Worm (Caenorhabditis elegans) whole organism, young adult: Measurements from ENCODE around the gene ugt-15.
A peak's percentile ranks its signal among the peaks of the same experiment; 100 is the strongest.

ENCODE experiments used
- B0336.3 ChIP-seq: fragments of 200-800 bp; sonication (Bioruptor generic); IDR thresholded peaks from 2 replicates; pipeline ENCODE4 v1.3.6; 2022; ENCODE audit warnings: missing genetic modification characterization, missing compliant biosample characterization
- F23B12.7 ChIP-seq: sonication (generic microtip); optimal IDR thresholded peaks from 2 replicates; lab custom pipeline; 2017; ENCODE audit warnings: missing genetic modification characterization, mild to moderate bottlenecking, missing compliant biosample characterization, antibody characterized with exemption, moderate library complexity; ENCODE audit not compliant: insufficient read depth
- F33H1.4 ChIP-seq: fragments of 200-800 bp; sonication (Bioruptor generic); IDR thresholded peaks from 2 replicates; pipeline ENCODE4 v1.3.6; 2022; ENCODE audit warnings: missing genetic modification reagents, missing genetic modification characterization, missing compliant biosample characterization
- F52B5.7 ChIP-seq: sonication (generic microtip); optimal IDR thresholded peaks from 2 replicates; lab custom pipeline; 2016; ENCODE audit warnings: mild to moderate bottlenecking, missing genetic modification characterization, missing compliant biosample characterization
- Y53F4B.3 ChIP-seq: fragments of 200-800 bp; sonication (Bioruptor generic); IDR thresholded peaks from 2 replicates; pipeline ENCODE4 v1.3.6; 2022; ENCODE audit warnings: missing genetic modification reagents, missing genetic modification characterization, missing compliant biosample characterization
- Y95B8A.8 ChIP-seq: fragments of 200-800 bp; sonication (Bioruptor generic); IDR thresholded peaks from 2 replicates; pipeline ENCODE4 v1.3.6; 2022; ENCODE audit warnings: missing genetic modification reagents, missing genetic modification characterization, missing compliant biosample characterization
- akir-1 ChIP-seq: fragments of 200-800 bp; sonication (Bioruptor generic); optimal IDR thresholded peaks from 2 replicates; lab custom pipeline; 2018; ENCODE audit warnings: mild to moderate bottlenecking, missing genetic modification characterization, moderate library complexity, missing compliant biosample characterization
- atf-7 ChIP-seq: sonication (generic microtip); optimal IDR thresholded peaks from 2 replicates; lab custom pipeline; 2017; ENCODE audit warnings: mild to moderate bottlenecking, missing genetic modification characterization, missing compliant biosample characterization
- attf-6 ChIP-seq: fragments of 200-800 bp; sonication (Bioruptor generic); IDR thresholded peaks from 2 replicates; pipeline ENCODE4 v1.3.6; 2022; ENCODE audit warnings: missing genetic modification reagents, missing genetic modification characterization, missing compliant biosample characterization
- ccch-3 ChIP-seq: fragments of 200-800 bp; sonication (Bioruptor generic); optimal IDR thresholded peaks from 2 replicates; lab custom pipeline; 2018; ENCODE audit warnings: mild to moderate bottlenecking, missing genetic modification characterization, missing compliant biosample characterization
- cebp-1 ChIP-seq, 2 experiments: fragments of 200-800 bp in 1 of 2; sonication (Bioruptor generic) in 1 of 2; sonication (generic microtip) in 1 of 2; IDR thresholded peaks in 1 of 2; optimal IDR thresholded peaks in 1 of 2; 2 replicates each; pipeline versions ENCODE4 v1.3.6 to Lab custom; 2017 to 2022; ENCODE audit warnings: missing compliant biosample characterization in 2 of 2, missing genetic modification characterization in 2 of 2, mild to moderate bottlenecking in 1 of 2, missing genetic modification reagents in 1 of 2, moderate library complexity in 1 of 2
- ceh-27 ChIP-seq: fragments of 200-800 bp; sonication (Bioruptor generic); optimal IDR thresholded peaks from 2 replicates; lab custom pipeline; 2018; ENCODE audit warnings: mild to moderate bottlenecking, missing genetic modification characterization, moderate library complexity, missing compliant biosample characterization
- ceh-91 ChIP-seq: fragments of 200-800 bp; sonication (Bioruptor generic); IDR thresholded peaks from 2 replicates; pipeline ENCODE4 v1.3.6; 2022; ENCODE audit warnings: missing genetic modification reagents, missing genetic modification characterization, missing compliant biosample characterization
- dpl-1 ChIP-seq: fragments of 150-350 bp; optimal IDR thresholded peaks from 2 replicates; lab custom pipeline; 2014; ENCODE audit warnings: missing biosample characterization, missing genetic modification reagents, missing genetic modification characterization
- egl-44 ChIP-seq: fragments of 200-800 bp; sonication (Bioruptor generic); IDR thresholded peaks from 2 replicates; pipeline ENCODE4 v1.3.6; 2022; ENCODE audit warnings: missing genetic modification reagents, missing genetic modification characterization, missing compliant biosample characterization
- hrde-1 ChIP-seq: sonication (generic microtip); optimal IDR thresholded peaks from 2 replicates; lab custom pipeline; 2016; ENCODE audit warnings: missing genetic modification characterization, mild to moderate bottlenecking, missing compliant biosample characterization, moderate library complexity, missing genotype, missing genetic modification reagents, borderline replicate concordance
- hsf-1 ChIP-seq: fragments of 200-800 bp; sonication (Bioruptor generic); IDR thresholded peaks from 2 replicates; pipeline ENCODE4 v1.3.6; 2022; ENCODE audit warnings: missing genetic modification reagents, missing genetic modification characterization, missing compliant biosample characterization
- let-607 ChIP-seq, 2 experiments: fragments of 200-800 bp in 1 of 2; sonication (Bioruptor generic) in 1 of 2; sonication (generic microtip) in 1 of 2; optimal IDR thresholded peaks; 2 replicates each; lab custom pipeline; 2016 to 2018; ENCODE audit warnings: mild to moderate bottlenecking in 2 of 2, missing compliant biosample characterization in 2 of 2, missing genetic modification characterization in 2 of 2, moderate library complexity in 2 of 2, missing genotype in 1 of 2
- lsl-1 ChIP-seq: fragments of 200-800 bp; sonication (Bioruptor generic); optimal IDR thresholded peaks from 2 replicates; lab custom pipeline; 2018; ENCODE audit warnings: mild to moderate bottlenecking, missing genetic modification characterization, moderate library complexity, missing compliant biosample characterization
- madf-6 ChIP-seq: fragments of 200-800 bp; sonication (Bioruptor generic); IDR thresholded peaks from 2 replicates; pipeline ENCODE4 v1.3.6; 2022; ENCODE audit warnings: missing genetic modification reagents, missing genetic modification characterization, missing compliant biosample characterization
- madf-8 ChIP-seq: fragments of 200-800 bp; sonication (Bioruptor generic); conservative IDR thresholded peaks from 2 replicates; pipeline ENCODE4 v1.3.6; 2022; ENCODE audit warnings: missing genetic modification reagents, missing genetic modification characterization, missing compliant biosample characterization
- mcd-1 ChIP-seq: fragments of 200-800 bp; sonication (Bioruptor generic); IDR thresholded peaks from 2 replicates; pipeline ENCODE4 v1.3.6; 2022; ENCODE audit warnings: missing genetic modification reagents, missing genetic modification characterization, missing compliant biosample characterization
- nhr-120 ChIP-seq: fragments of 200-800 bp; sonication (Bioruptor generic); IDR thresholded peaks from 2 replicates; pipeline ENCODE4 v1.3.6; 2022; ENCODE audit warnings: missing genetic modification characterization, missing compliant biosample characterization
- nhr-179 ChIP-seq: sonication (generic microtip); optimal IDR thresholded peaks from 2 replicates; lab custom pipeline; 2016; ENCODE audit warnings: mild to moderate bottlenecking, missing genetic modification characterization, missing compliant biosample characterization
- nhr-80 ChIP-seq: sonication (generic microtip); optimal IDR thresholded peaks from 2 replicates; lab custom pipeline; 2016; ENCODE audit warnings: missing genetic modification characterization, missing compliant biosample characterization
- nhr-90 ChIP-seq: sonication (generic microtip); optimal IDR thresholded peaks from 2 replicates; lab custom pipeline; 2016; ENCODE audit warnings: missing genotype, mild to moderate bottlenecking, missing genetic modification characterization, missing compliant biosample characterization
- pbrm-1 ChIP-seq: fragments of 200-800 bp; sonication (Bioruptor generic); IDR thresholded peaks from 2 replicates; pipeline ENCODE4 v1.3.6; 2022; ENCODE audit warnings: missing genetic modification reagents, missing genetic modification characterization, missing compliant biosample characterization
- repo-1 ChIP-seq: sonication (generic microtip); optimal IDR thresholded peaks from 2 replicates; lab custom pipeline; 2017; ENCODE audit warnings: mild to moderate bottlenecking, missing genetic modification characterization, missing compliant biosample characterization
- sdz-38 ChIP-seq: sonication (generic microtip); optimal IDR thresholded peaks from 2 replicates; lab custom pipeline; 2016; ENCODE audit warnings: missing genotype, missing genetic modification characterization, missing compliant biosample characterization
- sea-2 ChIP-seq: fragments of 200-800 bp; sonication (Bioruptor generic); IDR thresholded peaks from 2 replicates; pipeline ENCODE4 v1.3.6; 2022; ENCODE audit warnings: missing genetic modification characterization, missing compliant biosample characterization
- sptf-2 ChIP-seq: fragments of 200-800 bp; sonication (Bioruptor generic); optimal IDR thresholded peaks from 2 replicates; lab custom pipeline; 2018; ENCODE audit warnings: mild to moderate bottlenecking, missing genetic modification characterization, missing compliant biosample characterization
- tbp1 ChIP-seq: fragments of 200-800 bp; sonication (Bioruptor generic); optimal IDR thresholded peaks from 2 replicates; lab custom pipeline; 2018; ENCODE audit warnings: mild to moderate bottlenecking, missing genetic modification characterization, missing compliant biosample characterization
- tlf-1 ChIP-seq: fragments of 200-800 bp; sonication (Bioruptor generic); optimal IDR thresholded peaks from 2 replicates; lab custom pipeline; 2018; ENCODE audit warnings: mild to moderate bottlenecking, missing genetic modification characterization, missing compliant biosample characterization

Gene ugt-15

ce11 chrV:12792752-12793151 is 34.6 kb upstream of the ugt-15 start, which contains the start of gene ugt-5:
ugt-5 (minus strand) TSS chrV:12792965.
- TF ChIP-seq nhr-80: peak; percentile 22
- no peak for TF ChIP-seq tbp1 (GFP tag; lab: Kevin White, UChicago)
- no peak for TF ChIP-seq Y95B8A.8 (GFP tag; lab: Robert Waterston, UW)
- TF ChIP-seq sea-2: no peak
- TF ChIP-seq pbrm-1 (GFP tag; lab: Robert Waterston, UW): no peak
- no peak for TF ChIP-seq ccch-3 (GFP tag; lab: Kevin White, UChicago)
- TF ChIP-seq, all 124 proteins: peak for 1

- TF ChIP-seq dpl-1 (GFP tag; lab: Kevin White, UChicago): no peak
- peak; percentile 62 for TF ChIP-seq nhr-80
Observed at ce11 chrV:12795196-12795595, 32.1 kb upstream of the ugt-15 start, which contains the start of gene ugt-4. ugt-4 (minus strand) TSS chrV:12795336.

- TF ChIP-seq lsl-1 (GFP tag; lab: Kevin White, UChicago) (no peak), madf-6 (GFP tag; lab: Robert Waterston, UW) (no peak), tlf-1 (GFP tag; lab: Kevin White, UChicago) (no peak), sptf-2 (GFP tag; lab: Kevin White, UChicago) (no peak), akir-1 (GFP tag; lab: Kevin White, UChicago) (no peak), B0336.3 (GFP tag; lab: Robert Waterston, UW) (no peak), Y95B8A.8 (GFP tag; lab: Robert Waterston, UW) (no peak), F33H1.4 (no peak)
- TF ChIP-seq, all 124 proteins: peak for 0
Observed at ce11 chrV:12795927-12796326, 31.4 kb upstream of the ugt-15 start.

ce11 chrV:12796908-12797490 is 30.3 kb upstream of the ugt-15 start:
- no peak for TF ChIP-seq ceh-27
- TF ChIP-seq nhr-80: peak; percentile 86
- TF ChIP-seq repo-1 (tag; lab: Kevin White, UChicago): no peak
- no peak for TF ChIP-seq attf-6 (GFP tag; lab: Robert Waterston, UW)
- no peak for TF ChIP-seq nhr-179
- peak; percentile 62 to 80 for TF ChIP-seq let-607 (tag; optimal IDR thresholded peaks at IDR 0.05; lab: Kevin White, UChicago)
- TF ChIP-seq atf-7 (tag; lab: Kevin White, UChicago): peak; percentile 33
- no peak for TF ChIP-seq sdz-38 (tag; lab: Kevin White, UChicago)
- no peak for TF ChIP-seq mcd-1
- TF ChIP-seq, all 124 proteins: peak for 3

ce11 chrV:12797992-12798391 is 29.3 kb upstream of the ugt-15 start, which contains the start of gene ugt-6:
ugt-6 (minus strand) TSS chrV:12798224.
- TF ChIP-seq egl-44 (GFP tag; lab: Robert Waterston, UW) (no peak), Y53F4B.3 (no peak), hrde-1 (tag; lab: Kevin White, UChicago) (no peak), F52B5.7 (tag; lab: Kevin White, UChicago) (no peak), nhr-90 (tag; lab: Kevin White, UChicago) (no peak), cebp-1 (GFP tag; IDR thresholded peaks at IDR 0.05; lab: Robert Waterston, UW) (no peak), cebp-1 (tag; optimal IDR thresholded peaks at IDR 0.05; lab: Kevin White, UChicago) (no peak), nhr-179 (no peak), nhr-120 (GFP tag; lab: Robert Waterston, UW) (no peak), F23B12.7 (tag; lab: Kevin White, UChicago) (no peak), hsf-1 (GFP tag; lab: Robert Waterston, UW) (no peak), ceh-91 (no peak), madf-8 (GFP tag; lab: Robert Waterston, UW) (no peak)
